Fruit fly (Drosophila melanogaster) whole organism, embryonic: Measurements from ENCODE around the gene HDAC4.

ENCODE experiments used
- Bgb ChIP-seq: fragments of 200-800 bp; sonication (Bioruptor generic); IDR thresholded peaks from 2 replicates; pipeline ENCODE4 v1.3.6; 2022; ENCODE audit warnings: missing biosample characterization, missing genetic modification characterization; ENCODE audit not compliant: partially characterized antibody
- CG10543 ChIP-seq: fragments of 200-800 bp; sonication (Bioruptor generic); optimal IDR thresholded peaks from 3 replicates; lab custom pipeline; 2017; ENCODE audit warnings: missing biosample characterization, mild to moderate bottlenecking, missing genetic modification characterization, moderate library complexity
- CG11093 ChIP-seq: fragments of 200-800 bp; sonication (Bioruptor generic); IDR thresholded peaks from 3 replicates; pipeline ENCODE4 v1.3.6; 2022; ENCODE audit warnings: missing biosample characterization, missing genetic modification characterization
- CG13287 ChIP-seq: fragments of 200-800 bp; sonication (Bioruptor generic); IDR thresholded peaks from 2 replicates; pipeline ENCODE4 v1.3.6; 2022; ENCODE audit warnings: missing biosample characterization, missing genetic modification characterization; ENCODE audit not compliant: partially characterized antibody
- CG15011 ChIP-seq: fragments of 200-800 bp; sonication (Bioruptor generic); optimal IDR thresholded peaks from 3 replicates; lab custom pipeline; 2018; ENCODE audit warnings: missing biosample characterization, mild to moderate bottlenecking, missing genetic modification characterization
- CG16813 ChIP-seq: fragments of 200-800 bp; sonication (Bioruptor generic); IDR thresholded peaks from 3 replicates; pipeline ENCODE4 v1.3.6; 2022; ENCODE audit warnings: missing biosample characterization, missing genetic modification characterization; ENCODE audit not compliant: partially characterized antibody
- CG16815 ChIP-seq: fragments of 200-800 bp; sonication (Bioruptor generic); optimal IDR thresholded peaks from 3 replicates; lab custom pipeline; 2017; ENCODE audit warnings: missing biosample characterization, mild to moderate bottlenecking, missing genetic modification characterization
- CG16863 ChIP-seq: fragments of 200-800 bp; sonication (Bioruptor generic); optimal IDR thresholded peaks from 3 replicates; lab custom pipeline; 2016; ENCODE audit warnings: missing biosample characterization, missing genetic modification characterization
- CG18476 ChIP-seq: fragments of 200-800 bp; sonication (Bioruptor generic); optimal IDR thresholded peaks from 2 replicates; lab custom pipeline; 2016; ENCODE audit warnings: missing biosample characterization, mild to moderate bottlenecking, missing genetic modification characterization
- CG18764 ChIP-seq: fragments of 200-800 bp; sonication (Bioruptor generic); optimal IDR thresholded peaks from 3 replicates; lab custom pipeline; 2016; ENCODE audit warnings: missing biosample characterization, missing genetic modification characterization
- CG4404 ChIP-seq: fragments of 200-800 bp; sonication (Bioruptor generic); IDR thresholded peaks from 2 replicates; pipeline ENCODE4 v1.3.6; 2022; ENCODE audit warnings: missing biosample characterization, missing genetic modification characterization
- CG4617 ChIP-seq: fragments of 200-800 bp; sonication (Bioruptor generic); optimal IDR thresholded peaks from 3 replicates; lab custom pipeline; 2016; ENCODE audit warnings: missing biosample characterization, missing genetic modification characterization, borderline replicate concordance
- CG7271 ChIP-seq: fragments of 200-800 bp; sonication (Bioruptor generic); optimal IDR thresholded peaks from 2 replicates; lab custom pipeline; 2018; ENCODE audit warnings: missing biosample characterization, mild to moderate bottlenecking, missing genetic modification characterization, moderate library complexity
- CG9797 ChIP-seq: fragments of 200-800 bp; sonication (Bioruptor generic); optimal IDR thresholded peaks from 3 replicates; lab custom pipeline; 2018; ENCODE audit warnings: missing biosample characterization, mild to moderate bottlenecking, missing genetic modification characterization
- CTCF ChIP-seq: fragments of 200-800 bp; sonication (Bioruptor generic); optimal IDR thresholded peaks from 2 replicates; lab custom pipeline; 2017; ENCODE audit warnings: missing biosample characterization, mild to moderate bottlenecking, missing genetic modification characterization, moderate library complexity
- Eip74EF ChIP-seq, 2 experiments: fragments of 200-800 bp in 1 of 2; fragments of >200 bp in 1 of 2; sonication (Bioruptor generic) in 1 of 2; optimal IDR thresholded peaks; 2 replicates each; lab custom pipeline; 2017 to 2019; ENCODE audit warnings: missing biosample characterization in 2 of 2, missing genetic modification characterization in 2 of 2, mild to moderate bottlenecking in 1 of 2, moderate library complexity in 1 of 2
- Elba2 ChIP-seq: fragments of 200-800 bp; sonication (Bioruptor generic); optimal IDR thresholded peaks from 3 replicates; lab custom pipeline; 2016; ENCODE audit warnings: missing biosample characterization, missing genetic modification characterization
- Ets97D ChIP-seq: fragments of 200-800 bp; sonication (Bioruptor generic); optimal IDR thresholded peaks from 3 replicates; lab custom pipeline; 2016; ENCODE audit warnings: missing biosample characterization, missing genetic modification characterization
- Gsc ChIP-seq: fragments of 200-800 bp; sonication (Bioruptor generic); IDR thresholded peaks from 2 replicates; pipeline ENCODE4 v1.3.6; 2022; ENCODE audit warnings: missing biosample characterization, missing genetic modification characterization
- H2.0 ChIP-seq: fragments of 200-800 bp; sonication (Bioruptor generic); IDR thresholded peaks from 2 replicates; pipeline ENCODE4 v1.3.6; 2022; ENCODE audit warnings: missing biosample characterization, missing genetic modification characterization
- Hr78 ChIP-seq, 2 experiments: fragments of 200-800 bp in 1 of 2; fragments of >200 bp in 1 of 2; sonication (Bioruptor generic) in 1 of 2; optimal IDR thresholded peaks; 2 replicates each; lab custom pipeline; 2017 to 2019; ENCODE audit warnings: missing biosample characterization in 2 of 2, missing genetic modification characterization in 2 of 2, mild to moderate bottlenecking in 1 of 2, moderate library complexity in 1 of 2
- Lhr ChIP-seq: fragments of 200-800 bp; sonication (Bioruptor generic); optimal IDR thresholded peaks from 3 replicates; lab custom pipeline; 2017; ENCODE audit warnings: mild to moderate bottlenecking, missing biosample characterization, missing genetic modification reagents, missing genetic modification characterization
- Nf-YC ChIP-seq: fragments of 200-800 bp; optimal IDR thresholded peaks from 3 replicates; lab custom pipeline; 2019; ENCODE audit warnings: missing biosample characterization, mild to moderate bottlenecking, missing genetic modification characterization, moderate library complexity
- Poxn ChIP-seq: fragments of 200-800 bp; sonication (Bioruptor generic); IDR thresholded peaks from 2 replicates; pipeline ENCODE4 v1.3.6; 2022; ENCODE audit warnings: missing biosample characterization, missing genetic modification characterization
- Rfx ChIP-seq: fragments of 200-800 bp; sonication (Bioruptor generic); IDR thresholded peaks from 2 replicates; pipeline ENCODE4 v1.3.6; 2022; ENCODE audit warnings: missing biosample characterization, missing genetic modification characterization
- Spps ChIP-seq: fragments of 200-800 bp; sonication (Bioruptor generic); optimal IDR thresholded peaks from 2 replicates; lab custom pipeline; 2018; ENCODE audit warnings: missing biosample characterization, mild to moderate bottlenecking, missing genetic modification characterization
- Stat92E ChIP-seq, 3 experiments: fragments of >200 bp in 2 of 3; fragments of 200-800 bp in 1 of 3; sonication (Bioruptor generic) in 1 of 3; optimal IDR thresholded peaks; 2 replicates each; lab custom pipeline; 2017 to 2019; ENCODE audit warnings: missing biosample characterization in 3 of 3, missing genetic modification characterization in 3 of 3, mild to moderate bottlenecking in 1 of 3, moderate library complexity in 1 of 3
- YL-1 ChIP-seq: fragments of 200-800 bp; sonication (Bioruptor generic); optimal IDR thresholded peaks from 3 replicates; lab custom pipeline; 2017; ENCODE audit warnings: missing biosample characterization, mild to moderate bottlenecking, missing genetic modification characterization
- ab ChIP-seq: fragments of 200-800 bp; sonication (Bioruptor generic); optimal IDR thresholded peaks from 2 replicates; lab custom pipeline; 2016; ENCODE audit warnings: missing biosample characterization, missing genetic modification characterization
- ap ChIP-seq: fragments of 200-800 bp; sonication (Bioruptor generic); IDR thresholded peaks from 2 replicates; pipeline ENCODE4 v1.3.6; 2022; ENCODE audit warnings: missing biosample characterization, missing genetic modification characterization
- crp ChIP-seq, 2 experiments: fragments of 200-800 bp; sonication (Bioruptor generic); optimal IDR thresholded peaks; 2 replicates in 1 of 2; 3 replicates in 1 of 2; lab custom pipeline; 2017; ENCODE audit warnings: missing biosample characterization in 2 of 2, missing genetic modification characterization in 2 of 2, mild to moderate bottlenecking in 1 of 2, moderate library complexity in 1 of 2
- cwo ChIP-seq: fragments of 200-800 bp; sonication (Bioruptor generic); optimal IDR thresholded peaks from 3 replicates; lab custom pipeline; 2017; ENCODE audit warnings: missing biosample characterization, missing genetic modification characterization, mild to moderate bottlenecking, moderate library complexity, missing genetic modification reagents
- dan ChIP-seq: fragments of 200-800 bp; sonication (Bioruptor generic); IDR thresholded peaks from 2 replicates; pipeline ENCODE4 v1.3.6; 2022; ENCODE audit warnings: missing biosample characterization, missing genetic modification characterization
- fd96Cb ChIP-seq: fragments of 200-800 bp; sonication (Bioruptor generic); optimal IDR thresholded peaks from 2 replicates; lab custom pipeline; 2018; ENCODE audit warnings: missing biosample characterization, mild to moderate bottlenecking, missing genetic modification characterization, moderate library complexity
- grn ChIP-seq: fragments of 200-800 bp; sonication (Bioruptor generic); optimal IDR thresholded peaks from 3 replicates; lab custom pipeline; 2017; ENCODE audit warnings: missing biosample characterization, missing genetic modification characterization
- gro ChIP-seq: fragments of 200-800 bp; sonication (Bioruptor generic); optimal IDR thresholded peaks from 2 replicates; lab custom pipeline; 2016; ENCODE audit warnings: missing biosample characterization, missing genetic modification characterization
- jigr1 ChIP-seq: fragments of 200-800 bp; sonication (Bioruptor generic); IDR thresholded peaks from 3 replicates; pipeline ENCODE4 v1.3.6; 2022; ENCODE audit warnings: missing biosample characterization, missing genetic modification characterization
- knrl ChIP-seq: fragments of 200-800 bp; sonication (Bioruptor generic); IDR thresholded peaks from 3 replicates; pipeline ENCODE4 v1.3.6; 2022; ENCODE audit warnings: missing biosample characterization, missing genetic modification characterization; ENCODE audit not compliant: partially characterized antibody
- lmd ChIP-seq: fragments of 200-800 bp; sonication (Bioruptor generic); IDR thresholded peaks from 2 replicates; pipeline ENCODE4 v1.3.6; 2022; ENCODE audit warnings: missing biosample characterization, missing genetic modification characterization
- lov ChIP-seq, 2 experiments: fragments of 200-800 bp in 1 of 2; fragments of >200 bp in 1 of 2; sonication (Bioruptor generic) in 1 of 2; IDR thresholded peaks in 1 of 2; optimal IDR thresholded peaks in 1 of 2; 2 replicates in 1 of 2; 3 replicates in 1 of 2; pipeline versions ENCODE4 v1.3.6 to Lab custom; 2017 to 2022; ENCODE audit warnings: missing biosample characterization in 1 of 2, missing genetic modification characterization in 1 of 2
- org-1 ChIP-seq: fragments of 200-800 bp; sonication (Bioruptor generic); optimal IDR thresholded peaks from 2 replicates; lab custom pipeline; 2017; ENCODE audit warnings: missing biosample characterization, missing genetic modification characterization
- phol ChIP-seq: fragments of 200-800 bp; sonication (Bioruptor generic); optimal IDR thresholded peaks from 3 replicates; lab custom pipeline; 2018; ENCODE audit warnings: missing biosample characterization, mild to moderate bottlenecking, missing genetic modification characterization, moderate library complexity
- psq ChIP-seq: fragments of 200-800 bp; sonication (Bioruptor generic); optimal IDR thresholded peaks from 2 replicates; lab custom pipeline; 2017; ENCODE audit warnings: missing biosample characterization, missing genetic modification characterization
- rib ChIP-seq: fragments of 200-800 bp; sonication (Bioruptor generic); IDR thresholded peaks from 2 replicates; pipeline ENCODE4 v1.3.6; 2022; ENCODE audit warnings: missing biosample characterization, missing genetic modification characterization
- sc ChIP-seq, 3 experiments: fragments of >200 bp in 2 of 3; fragments of 200-800 bp in 1 of 3; sonication (Bioruptor generic) in 1 of 3; optimal IDR thresholded peaks; 2 replicates in 2 of 3; 3 replicates in 1 of 3; lab custom pipeline; 2017; ENCODE audit warnings: mild to moderate bottlenecking in 1 of 3, missing biosample characterization in 1 of 3, missing genetic modification characterization in 1 of 3, missing genetic modification reagents in 1 of 3
- sisA ChIP-seq: fragments of 200-800 bp; sonication (Bioruptor generic); IDR thresholded peaks from 2 replicates; pipeline ENCODE4 v1.3.6; 2022; ENCODE audit warnings: missing biosample characterization, missing genetic modification characterization
- unpg ChIP-seq: fragments of 200-800 bp; sonication (Bioruptor generic); optimal IDR thresholded peaks from 3 replicates; lab custom pipeline; 2018; ENCODE audit warnings: missing biosample characterization, mild to moderate bottlenecking, missing genetic modification characterization, moderate library complexity
- zf30C ChIP-seq: fragments of 200-800 bp; sonication (Bioruptor generic); optimal IDR thresholded peaks from 3 replicates; lab custom pipeline; 2018; ENCODE audit warnings: missing biosample characterization, mild to moderate bottlenecking, missing genetic modification characterization

The HDAC4 gene

dm6 chrX:13334434-13335146 is 49.2 kb upstream of the HDAC4 start (continued):
- no peak for TF ChIP-seq CG11093
- TF ChIP-seq jigr1 (GFP tag; lab: Robert Waterston, UW) = no peak
- no peak for TF ChIP-seq org-1 (GFP tag; lab: Kevin White, UChicago)
- TF ChIP-seq knrl = no peak
- no peak for TF ChIP-seq Nf-YC
- no peak for TF ChIP-seq unpg (GFP tag; lab: Kevin White, UChicago)
- TF ChIP-seq lov (optimal IDR thresholded peaks at IDR 0.05; lab: Kevin White, UChicago) = no peak
- TF ChIP-seq lov (GFP tag; IDR thresholded peaks at IDR 0.05; lab: Robert Waterston, UW) = no peak
- peak; percentile 72 for TF ChIP-seq Ets97D (GFP tag; lab: Kevin White, UChicago)
- TF ChIP-seq CG16815 (GFP tag; lab: Kevin White, UChicago) = no peak
- TF ChIP-seq CG15011 (GFP tag; lab: Kevin White, UChicago) = no peak
- peak; percentile 58 for TF ChIP-seq gro (GFP tag; lab: Kevin White, UChicago)
- TF ChIP-seq CG9797 (GFP tag; lab: Kevin White, UChicago) = no peak
- TF ChIP-seq Gsc (GFP tag; lab: Robert Waterston, UW) = no peak
- TF ChIP-seq Lhr (GFP tag; lab: Kevin White, UChicago) = peak; percentile 66
- no peak for TF ChIP-seq CG16863
- TF ChIP-seq CG16813 (GFP tag; lab: Robert Waterston, UW) = no peak; the same call in 2 of the 3 replicates
- no peak for TF ChIP-seq zf30C
- TF ChIP-seq dan (GFP tag; lab: Robert Waterston, UW) = no peak
- peak in 1 of 2 experiments; percentile 91 for TF ChIP-seq Hr78 (GFP tag; optimal IDR thresholded peaks at IDR 0.05; lab: Kevin White, UChicago)
- TF ChIP-seq CG18764 (GFP tag; lab: Kevin White, UChicago) = no peak
- TF ChIP-seq Bgb = no peak
- TF ChIP-seq ab (GFP tag; lab: Kevin White, UChicago) = no peak
- TF ChIP-seq CTCF (GFP tag; lab: Kevin White, UChicago) = peak; percentile 29
- peak; percentile 75 for TF ChIP-seq Rfx
- TF ChIP-seq Eip74EF (GFP tag; optimal IDR thresholded peaks at IDR 0.05; lab: Kevin White, UChicago) = no peak
- no peak for TF ChIP-seq rib (GFP tag; lab: Robert Waterston, UW)
- TF ChIP-seq cwo (GFP tag; lab: Kevin White, UChicago) = no peak
- TF ChIP-seq crp (GFP tag; optimal IDR thresholded peaks at IDR 0.05; lab: Kevin White, UChicago) = no peak
- TF ChIP-seq H2.0 = no peak
- no peak for TF ChIP-seq fd96Cb
- TF ChIP-seq CG4404 = no peak
- TF ChIP-seq grn (GFP tag; lab: Kevin White, UChicago) = peak; percentile 85
- no peak for TF ChIP-seq ap (GFP tag; lab: Robert Waterston, UW)
- TF ChIP-seq sc (optimal IDR thresholded peaks at IDR 0.05; lab: Kevin White, UChicago) = no peak
- TF ChIP-seq sc (GFP tag; optimal IDR thresholded peaks at IDR 0.05; lab: Kevin White, UChicago) = no peak
- no peak; the same call in 1 of the 2 replicates for TF ChIP-seq lmd (GFP tag; lab: Robert Waterston, UW)
- TF ChIP-seq Elba2 (GFP tag; lab: Kevin White, UChicago) = no peak
- no peak for TF ChIP-seq phol
- TF ChIP-seq CG10543 = peak; percentile 42
- no peak for TF ChIP-seq Poxn (GFP tag; lab: Robert Waterston, UW)
- TF ChIP-seq sisA (GFP tag; lab: Robert Waterston, UW) = no peak
- no peak for TF ChIP-seq CG7271
- TF ChIP-seq CG13287 (GFP tag; lab: Robert Waterston, UW) = peak; percentile 38; the same call in 1 of the 2 replicates
- TF ChIP-seq CG18476 (GFP tag; lab: Kevin White, UChicago) = no peak
- no peak for TF ChIP-seq YL-1 (GFP tag; lab: Kevin White, UChicago)
- no peak for TF ChIP-seq CG4617 (GFP tag; lab: Kevin White, UChicago)
- TF ChIP-seq psq (GFP tag; lab: Kevin White, UChicago) = no peak
- TF ChIP-seq Stat92E (GFP tag; optimal IDR thresholded peaks at IDR 0.05; lab: Kevin White, UChicago) = no peak
- TF ChIP-seq Spps (tag; lab: Kevin White, UChicago) = no peak
